Worm (Caenorhabditis elegans): ENCODE measurements around the gene thn-2.

Gene thn-2

DNA sequence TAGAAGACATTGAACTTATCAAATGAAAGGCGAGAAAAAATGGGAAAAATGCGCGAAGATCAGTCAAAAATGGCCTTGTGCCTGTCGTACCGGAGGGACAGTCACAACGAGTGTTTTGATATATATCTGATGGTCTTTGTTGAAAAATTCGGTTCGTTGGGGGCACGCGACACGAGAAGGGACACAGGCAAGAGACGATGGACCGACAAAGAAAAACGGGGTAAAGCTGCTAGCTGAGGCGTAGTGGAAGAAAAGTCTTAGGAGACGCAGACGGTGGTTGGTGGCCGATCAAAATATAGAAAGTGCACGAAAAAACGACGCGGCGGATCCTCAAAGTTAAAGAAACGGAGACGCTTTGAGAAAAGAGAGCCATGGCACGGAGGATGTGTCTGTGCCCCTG, 47.7 kb upstream of the thn-2 start (continued):
- TF ChIP-seq mdl-1 (tag; optimal IDR thresholded peaks at IDR 0.05) = peak in 1 of 2 experiments; percentile 39
- no peak for TF ChIP-seq unc-98 (GFP tag; IDR thresholded peaks at IDR 0.05)
- TF ChIP-seq lin-13 (GFP tag; optimal IDR thresholded peaks at IDR 0.05) = no peak
- no peak for TF ChIP-seq fkh-10 (GFP tag; optimal IDR thresholded peaks at IDR 0.05)
- TF ChIP-seq hlh-4 (tag; optimal IDR thresholded peaks at IDR 0.05) = no peak
- no peak for TF ChIP-seq snpc-4 (tag; optimal IDR thresholded peaks at IDR 0.05)
- TF ChIP-seq ets-5 (GFP tag; IDR thresholded peaks at IDR 0.05) = no peak
- no peak for TF ChIP-seq nhr-85 (tag)
- peak; percentile 22; the same call in 1 of the 2 replicates for TF ChIP-seq nhr-19 (GFP tag; conservative IDR thresholded peaks at IDR 0.05)
- peak; percentile 60 for TF ChIP-seq nhr-71 (tag; optimal IDR thresholded peaks at IDR 0.05)
- no peak for TF ChIP-seq nhr-90 (tag; optimal IDR thresholded peaks at IDR 0.05; ENCODE audit: poor library complexity)
- TF ChIP-seq unc-130 (tag; optimal IDR thresholded peaks at IDR 0.05) = peak; percentile 22
- TF ChIP-seq lsy-2 (tag; optimal IDR thresholded peaks at IDR 0.05) = peak in 1 of 2 experiments; percentile 39
- no peak for TF ChIP-seq hlh-17 (GFP tag; optimal IDR thresholded peaks at IDR 0.05; ENCODE audit: borderline replicate concordance)
- TF ChIP-seq sptf-1 (tag; optimal IDR thresholded peaks at IDR 0.05) = no peak
- no peak for TF ChIP-seq lin-39 (tag; optimal IDR thresholded peaks at IDR 0.05)
- peak; percentile 13 for TF ChIP-seq mep-1 (tag; optimal IDR thresholded peaks at IDR 0.05)
- TF ChIP-seq skn-1 (tag; optimal IDR thresholded peaks at IDR 0.05) = no peak
- TF ChIP-seq F16B12.6 (tag; optimal IDR thresholded peaks at IDR 0.05) = peak; percentile 25
- TF ChIP-seq nhr-28 (tag; optimal IDR thresholded peaks at IDR 0.05) = no peak
- TF ChIP-seq nhr-11 (tag; optimal IDR thresholded peaks at IDR 0.05) = no peak
- peak; percentile 34 for TF ChIP-seq snu-23 (GFP tag; optimal IDR thresholded peaks at IDR 0.05)
- TF ChIP-seq pax-3 (tag; optimal IDR thresholded peaks at IDR 0.05) = no peak
- TF ChIP-seq nhr-12 (tag; optimal IDR thresholded peaks at IDR 0.05) = no peak
- no peak for TF ChIP-seq unc-30 (tag; optimal IDR thresholded peaks at IDR 0.05)
- no peak for TF ChIP-seq mef-2 (tag; optimal IDR thresholded peaks at IDR 0.05)
- no peak for TF ChIP-seq fos-1 (tag; optimal IDR thresholded peaks at IDR 0.05)
- peak; percentile 32 for TF ChIP-seq blmp-1 (tag; optimal IDR thresholded peaks at IDR 0.05)
- no peak for TF ChIP-seq lin-35 (GFP tag; optimal IDR thresholded peaks at IDR 0.05)
- TF ChIP-seq ceh-82 (tag; optimal IDR thresholded peaks at IDR 0.05) = peak in 1 of 3 experiments; percentile 44
- no peak for TF ChIP-seq unc-86 (tag; optimal IDR thresholded peaks at IDR 0.05)
- TF ChIP-seq grh-1 (GFP tag; IDR thresholded peaks at IDR 0.05) = no peak
- TF ChIP-seq sox-4 (tag; optimal IDR thresholded peaks at IDR 0.05) = no peak
- TF ChIP-seq ceh-88 (GFP tag; IDR thresholded peaks at IDR 0.05) = no peak
- no peak for TF ChIP-seq Y116A8C.19 (tag; optimal IDR thresholded peaks at IDR 0.05; ENCODE audit: borderline replicate concordance)
- no peak for TF ChIP-seq mab-9 (GFP tag; IDR thresholded peaks at IDR 0.05)
- no peak for TF ChIP-seq nhr-84 (tag; optimal IDR thresholded peaks at IDR 0.05)

DNA sequence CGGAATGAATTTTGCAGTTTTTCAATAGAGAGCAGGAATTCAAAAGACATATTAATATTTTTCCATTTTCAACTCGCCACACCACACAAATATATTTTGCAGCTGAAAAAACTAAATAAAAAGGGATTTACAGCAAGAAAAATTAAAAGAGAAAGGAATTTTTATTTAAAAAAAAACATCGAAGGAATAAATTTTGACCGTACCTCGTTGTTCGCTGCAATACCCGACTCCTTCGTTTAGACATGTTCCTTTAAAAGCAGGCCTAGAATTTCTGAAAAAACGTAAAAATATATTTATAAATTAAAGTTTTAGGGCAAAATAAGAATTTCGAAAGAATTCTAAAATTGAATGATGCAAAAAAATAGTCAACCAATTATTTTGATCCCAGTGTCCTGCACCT, 47.2 kb upstream of the thn-2 start, which contains the start of gene F19B6.1:
Gene F19B6.1, minus strand, starts transcription at position 278 of the 400 bp plus-strand sequence.
- no peak for TF ChIP-seq C04F5.9 (tag; optimal IDR thresholded peaks at IDR 0.05)
- TF ChIP-seq efl-1 (optimal IDR thresholded peaks at IDR 0.05) = no peak
- TF ChIP-seq efl-1 (GFP tag; optimal IDR thresholded peaks at IDR 0.05 in 1 of 2) = peak in 1 of 2 experiments; percentile 27

DNA sequence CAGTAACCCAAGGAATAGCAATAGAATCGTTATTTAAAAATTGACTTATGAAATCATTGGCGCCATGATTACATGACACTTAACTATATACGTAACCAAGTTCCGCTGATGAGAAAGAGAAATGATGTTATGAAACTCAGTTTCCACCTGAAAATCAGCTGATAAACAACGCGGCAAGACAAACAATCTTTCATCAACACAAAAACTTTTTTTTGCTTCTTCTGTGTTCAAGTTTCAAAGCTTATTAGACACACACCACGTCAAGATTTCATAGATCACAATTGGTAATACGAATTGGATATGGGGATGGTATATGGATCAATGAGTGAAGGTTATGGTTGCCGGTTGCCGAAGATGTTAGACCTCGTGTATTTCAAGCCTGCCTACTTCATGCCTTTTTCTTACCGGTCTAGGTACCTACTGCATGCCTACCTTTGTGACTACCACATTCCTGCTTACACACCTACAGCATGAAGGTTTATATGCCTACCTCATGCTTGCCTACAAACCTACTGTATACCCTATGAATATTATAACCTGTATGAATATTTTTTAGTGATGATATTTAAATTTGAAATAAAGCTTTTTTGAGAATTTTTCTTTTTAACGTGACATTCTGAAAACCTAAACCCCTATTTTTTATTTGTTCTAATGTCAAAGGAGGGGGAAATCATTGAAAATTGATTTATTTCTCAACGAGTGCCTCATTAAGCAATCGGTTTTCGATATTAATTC, 45.9 kb upstream of the thn-2 start, which contains the start of the genes F19B6.10 and wht-5:
Gene F19B6.10, plus strand, starts transcription at position 301 of the 735 bp plus-strand sequence.
Gene wht-5, plus strand, starts transcription at position 685 of the 735 bp plus-strand sequence.
- no peak for TF ChIP-seq ceh-63 (GFP tag; optimal IDR thresholded peaks at IDR 0.05)
- TF ChIP-seq tbx-2 (tag; optimal IDR thresholded peaks at IDR 0.05) = no peak
- TF ChIP-seq nhr-47 (tag; optimal IDR thresholded peaks at IDR 0.05) = no peak
- TF ChIP-seq nhr-28 (tag; optimal IDR thresholded peaks at IDR 0.05) = no peak
- TF ChIP-seq zip-4 (GFP tag; optimal IDR thresholded peaks at IDR 0.05) = no peak
- TF ChIP-seq fkh-4 (tag; optimal IDR thresholded peaks at IDR 0.05; ENCODE audit: borderline replicate concordance) = no peak
- TF ChIP-seq fos-1 (tag; optimal IDR thresholded peaks at IDR 0.05) = no peak
- TF ChIP-seq dsc-1 (tag; optimal IDR thresholded peaks at IDR 0.05) = no peak
- no peak for TF ChIP-seq efl-1 (optimal IDR thresholded peaks at IDR 0.05)
- no peak for TF ChIP-seq efl-1 (GFP tag; optimal IDR thresholded peaks at IDR 0.05 in 1 of 2)
- no peak for TF ChIP-seq nhr-71 (tag; optimal IDR thresholded peaks at IDR 0.05)
- no peak for TF ChIP-seq mab-9 (GFP tag; IDR thresholded peaks at IDR 0.05)
- no peak for TF ChIP-seq ztf-4 (tag; optimal IDR thresholded peaks at IDR 0.05)
- TF ChIP-seq lin-13 (GFP tag; optimal IDR thresholded peaks at IDR 0.05) = no peak
